Fruit fly (Drosophila melanogaster) whole organism, adult: ENCODE measurements around the gene CG9727.

Experiments
- CG5204 ChIP-seq: fragments of 200-800 bp; sonication (Bioruptor generic); optimal IDR thresholded peaks from 2 replicates; lab custom pipeline; 2016; ENCODE audit warnings: missing biosample characterization, missing genetic modification characterization
- ovo ChIP-seq: fragments of 200-800 bp; sonication (Bioruptor generic); optimal IDR thresholded peaks from 2 replicates; lab custom pipeline; 2016; ENCODE audit warnings: missing biosample characterization, missing genetic modification characterization
- pad ChIP-seq: fragments of 200-800 bp; sonication (Bioruptor generic); optimal IDR thresholded peaks from 3 replicates; lab custom pipeline; 2017; ENCODE audit warnings: missing biosample characterization, missing genetic modification characterization, mild to moderate bottlenecking, moderate library complexity, missing genetic modification reagents
- tj ChIP-seq: fragments of 200-800 bp; sonication (Bioruptor generic); optimal IDR thresholded peaks from 3 replicates; lab custom pipeline; 2017; ENCODE audit warnings: missing biosample characterization, mild to moderate bottlenecking, missing genetic modification characterization, moderate library complexity

- no peak for TF ChIP-seq CG5204
- no peak for TF ChIP-seq ovo
- no peak for TF ChIP-seq tj (GFP tag; lab: Kevin White, UChicago)
- no peak for TF ChIP-seq pad (GFP tag; lab: Kevin White, UChicago)
Measured at dm6 chr3R:6419103-6419502, 37.4 kb downstream of the CG9727 start.
